Worm (Caenorhabditis elegans) whole organism, L4/young adult: ENCODE results near the gene ced-9.

Source experiments
- W03F9.2 ChIP-seq: fragments of 150-350 bp; optimal IDR thresholded peaks from 2 replicates; lab custom pipeline; 2014; ENCODE audit warnings: missing biosample characterization, missing genetic modification characterization
- dao-5 ChIP-seq: sonication (generic microtip); optimal IDR thresholded peaks from 2 replicates; lab custom pipeline; 2016; ENCODE audit warnings: missing genotype, missing genetic modification characterization, moderate library complexity, missing compliant biosample characterization
- him-1 ChIP-seq: sonication (generic microtip); optimal IDR thresholded peaks from 2 replicates; lab custom pipeline; 2016; ENCODE audit warnings: missing genotype, missing genetic modification reagents, missing genetic modification characterization, missing compliant biosample characterization

ce11 chrIII:10293946-10294345, 41.0 kb upstream of the ced-9 start:
- TF ChIP-seq dao-5 (tag; lab: Kevin White, UChicago) (no peak), him-1 (tag; lab: Kevin White, UChicago) (no peak), W03F9.2 (tag; lab: Kevin White, UChicago) (no peak)
